Fruit fly (Drosophila melanogaster): ENCODE measurements around the gene AMPKalpha.

The AMPKalpha gene

DNA sequence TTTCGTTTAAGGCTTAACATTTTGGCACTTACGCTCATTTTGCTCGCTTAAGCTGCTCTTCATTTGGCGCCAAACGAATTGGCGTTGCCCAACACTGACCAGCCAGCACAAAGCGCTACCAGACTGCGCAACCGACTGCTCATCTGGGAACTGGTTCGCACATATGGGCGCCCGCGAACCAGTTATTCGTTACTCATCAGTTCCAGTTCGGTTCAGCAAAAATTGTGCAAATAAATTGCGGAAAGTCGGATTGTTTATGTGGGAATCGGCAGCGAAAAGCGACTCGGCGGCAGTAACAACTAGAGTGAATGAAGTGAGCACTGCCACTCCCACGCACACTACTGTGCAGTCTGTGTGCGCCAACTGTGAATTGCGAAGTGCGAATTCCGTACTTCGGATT, 17.5 kb downstream of the AMPKalpha start, which contains the start of gene Rilpl (continued):
- TF ChIP-seq CG17612 (GFP tag; IDR thresholded peaks at IDR 0.05) (no peak), Dp (GFP tag; optimal IDR thresholded peaks at IDR 0.05) (peak; percentile 93), Oaz (GFP tag; IDR thresholded peaks at IDR 0.05) (no peak), ken (GFP tag; IDR thresholded peaks at IDR 0.05) (0 out of 3 replicates have a peak, but pooled peaks have one; percentile 24), ato (GFP tag; IDR thresholded peaks at IDR 0.05; ENCODE audit: partially characterized antibody) (no peak), inv (GFP tag; IDR thresholded peaks at IDR 0.05; ENCODE audit: partially characterized antibody) (peak; percentile 53; the same call in 1 of the 2 replicates), Mad (GFP tag; optimal IDR thresholded peaks at IDR 0.05) (no peak), Lpt (GFP tag; optimal IDR thresholded peaks at IDR 0.05) (no peak), Doc2 (GFP tag; IDR thresholded peaks at IDR 0.05) (no peak), CG34422 (GFP tag; IDR thresholded peaks at IDR 0.05) (peak; percentile 7; the same call in 1 of the 3 replicates), CG5245 (GFP tag; optimal IDR thresholded peaks at IDR 0.05) (peak; percentile 8), CG6254 (GFP tag; optimal IDR thresholded peaks at IDR 0.05) (no peak), Elba2 (GFP tag; optimal IDR thresholded peaks at IDR 0.05) (no peak), Eip74EF (GFP tag; optimal IDR thresholded peaks at IDR 0.05) (no peak), Ada2b (GFP tag; IDR thresholded peaks at IDR 0.05) (no peak), CG10543 (GFP tag; optimal IDR thresholded peaks at IDR 0.05) (no peak), Adf1 (GFP tag; IDR thresholded peaks at IDR 0.05) (peak; percentile 19; the same call in 1 of the 2 replicates), CG12744 (GFP tag; optimal IDR thresholded peaks at IDR 0.05) (no peak), Optix (GFP tag; IDR thresholded peaks at IDR 0.05) (no peak), D19B (GFP tag; optimal IDR thresholded peaks at IDR 0.05) (no peak), CG12769 (tag; optimal IDR thresholded peaks at IDR 0.05) (peak; percentile 55), CG7556 (GFP tag; optimal IDR thresholded peaks at IDR 0.05) (no peak), CG2678 (tag; optimal IDR thresholded peaks at IDR 0.05) (no peak), da (GFP tag; optimal IDR thresholded peaks at IDR 0.05) (no peak), CG8944 (GFP tag; optimal IDR thresholded peaks at IDR 0.05) (no peak), maf-S (GFP tag; optimal IDR thresholded peaks at IDR 0.05) (no peak), Myb (GFP tag; optimal IDR thresholded peaks at IDR 0.05) (peak; percentile 67), Atf6 (GFP tag; IDR thresholded peaks at IDR 0.05) (no peak), BEAF-32 (GFP tag; optimal IDR thresholded peaks at IDR 0.05) (peak; percentile 47), grn (GFP tag; optimal IDR thresholded peaks at IDR 0.05) (no peak), CG10147 (GFP tag; optimal IDR thresholded peaks at IDR 0.05) (no peak), fd3F (GFP tag; optimal IDR thresholded peaks at IDR 0.05) (no peak), CG8388 (GFP tag; optimal IDR thresholded peaks at IDR 0.05) (no peak), mam (GFP tag; optimal IDR thresholded peaks at IDR 0.05) (peak; percentile 13), CG7987 (GFP tag; optimal IDR thresholded peaks at IDR 0.05) (peak; percentile 29), dmrt99B (tag; optimal IDR thresholded peaks at IDR 0.05) (no peak), cg (GFP tag; optimal IDR thresholded peaks at IDR 0.05) (no peak), CG10979 (tag; optimal IDR thresholded peaks at IDR 0.05) (no peak), exex (tag; optimal IDR thresholded peaks at IDR 0.05) (no peak), Side (GFP tag; optimal IDR thresholded peaks at IDR 0.05) (peak; percentile 10), CG12391 (tag; optimal IDR thresholded peaks at IDR 0.05) (peak; percentile 3), phol (tag; optimal IDR thresholded peaks at IDR 0.05) (peak; percentile 24), pho (GFP tag; optimal IDR thresholded peaks at IDR 0.05) (no peak), vvl (GFP tag; IDR thresholded peaks at IDR 0.05) (peak; percentile 44; the same call in 1 of the 2 replicates), Oli (tag; optimal IDR thresholded peaks at IDR 0.05) (no peak), CG4282 (GFP tag; optimal IDR thresholded peaks at IDR 0.05) (no peak), pum (GFP tag; optimal IDR thresholded peaks at IDR 0.05) (no peak), HmgZ (tag; optimal IDR thresholded peaks at IDR 0.05) (peak; percentile 60), CG10209 (GFP tag; optimal IDR thresholded peaks at IDR 0.05) (no peak), CG7372 (GFP tag; IDR thresholded peaks at IDR 0.05) (no peak), CG3407 (GFP tag; optimal IDR thresholded peaks at IDR 0.05) (no peak)

Data from whole organism, embryonic.